Fruit fly (Drosophila melanogaster): ENCODE data around the gene D2hgdh.
A peak's percentile ranks its signal among the peaks of the same experiment; 100 is the strongest.

Gene D2hgdh

DNA sequence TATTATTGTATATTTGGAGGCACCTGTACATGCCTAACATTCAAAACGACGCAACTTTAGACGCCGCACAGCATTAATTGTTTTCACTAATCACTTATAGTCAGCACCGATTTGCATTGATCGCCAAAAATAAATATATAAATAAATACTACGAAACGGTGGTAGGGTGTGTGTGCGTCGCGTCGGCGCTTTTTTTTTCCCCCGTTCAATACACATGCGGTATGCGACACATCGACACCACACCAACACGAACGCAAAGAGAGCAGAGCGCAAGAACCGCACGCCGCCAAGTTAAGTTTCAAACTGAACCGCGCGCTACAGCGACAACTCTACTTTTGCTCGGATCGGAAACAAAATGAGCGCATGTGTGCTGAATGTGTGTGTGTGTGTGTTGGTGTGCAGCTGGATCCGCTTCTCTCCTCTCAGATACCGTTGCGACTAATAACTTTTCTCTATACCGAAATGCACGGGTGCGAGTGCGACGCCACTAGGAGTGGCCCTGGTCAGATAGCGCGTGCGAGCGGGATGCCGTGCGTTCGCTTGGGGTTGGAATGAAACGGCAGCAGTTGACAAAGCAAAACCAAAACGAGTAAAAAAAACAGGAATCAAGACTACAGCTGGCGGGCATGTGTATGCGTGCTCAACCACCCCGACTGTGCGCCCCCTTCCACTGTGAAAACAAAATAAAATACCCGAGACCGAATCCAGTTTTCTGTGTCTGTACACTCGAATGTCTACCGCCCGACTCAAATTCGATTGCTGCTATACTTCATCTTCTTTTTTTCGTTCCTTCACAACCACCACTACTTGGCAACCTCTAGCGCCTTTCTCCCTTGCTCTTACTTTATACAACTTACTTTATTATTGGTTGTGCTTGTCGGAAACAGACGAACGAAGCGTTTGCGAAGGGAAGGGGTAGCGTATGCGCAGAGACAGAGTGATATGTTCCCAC, 18.0 kb upstream of the D2hgdh start, which contains the start of gene ph-d (continued):
- TF ChIP-seq Myb (GFP tag; optimal IDR thresholded peaks at IDR 0.05): peak; percentile 9
- TF ChIP-seq ara (GFP tag; IDR thresholded peaks at IDR 0.05): no peak
- TF ChIP-seq Bdp1 (GFP tag; optimal IDR thresholded peaks at IDR 0.05): no peak
- TF ChIP-seq Dfd (GFP tag; optimal IDR thresholded peaks at IDR 0.05): no peak
- peak; percentile 35 for TF ChIP-seq CG4424 (GFP tag; optimal IDR thresholded peaks at IDR 0.05)
- TF ChIP-seq CG11723 (GFP tag; optimal IDR thresholded peaks at IDR 0.05): peak; percentile 55
- TF ChIP-seq nmo (GFP tag; optimal IDR thresholded peaks at IDR 0.05): peak; percentile 59
- peak in 1 of 2 experiments; percentile 17 for TF ChIP-seq insv (GFP tag; optimal IDR thresholded peaks at IDR 0.05)
- TF ChIP-seq tll (GFP tag; optimal IDR thresholded peaks at IDR 0.05): no peak
- TF ChIP-seq nerfin-2 (GFP tag; IDR thresholded peaks at IDR 0.05; ENCODE audit: partially characterized antibody): no peak
- TF ChIP-seq CG17829 (tag; optimal IDR thresholded peaks at IDR 0.05): peak; percentile 46
- TF ChIP-seq CG2889 (GFP tag; IDR thresholded peaks at IDR 0.05): no peak
- TF ChIP-seq MBD-R2 (GFP tag; IDR thresholded peaks at IDR 0.05): peak; percentile 18; the same call in 1 of the 2 replicates
- peak; percentile 59 for TF ChIP-seq Ptx1 (GFP tag; IDR thresholded peaks at IDR 0.05)
- peak; percentile 1 for TF ChIP-seq CG3065 (GFP tag; optimal IDR thresholded peaks at IDR 0.05)
- TF ChIP-seq scrt (GFP tag; optimal IDR thresholded peaks at IDR 0.05): peak; percentile 48
- TF ChIP-seq CG8089 (GFP tag; optimal IDR thresholded peaks at IDR 0.05): no peak
- TF ChIP-seq Dek (tag; optimal IDR thresholded peaks at IDR 0.05): peak; percentile 29
- TF ChIP-seq maf-S (GFP tag; optimal IDR thresholded peaks at IDR 0.05): no peak
- peak; percentile 58 for TF ChIP-seq CG12659 (GFP tag; optimal IDR thresholded peaks at IDR 0.05)
- TF ChIP-seq CG15269 (tag; optimal IDR thresholded peaks at IDR 0.05): peak; percentile 53
- TF ChIP-seq CG15479 (GFP tag; optimal IDR thresholded peaks at IDR 0.05): peak; percentile 69
- no peak for TF ChIP-seq dati (GFP tag; IDR thresholded peaks at IDR 0.05)
- 0 out of 2 replicates have a peak, but pooled peaks have one; percentile 5 for TF ChIP-seq wdn (GFP tag; IDR thresholded peaks at IDR 0.05)
- peak; percentile 31 for TF ChIP-seq Fer3 (tag; optimal IDR thresholded peaks at IDR 0.05)
- TF ChIP-seq hth (optimal IDR thresholded peaks at IDR 0.05): no peak
- TF ChIP-seq Mes4 (GFP tag; optimal IDR thresholded peaks at IDR 0.05): peak; percentile 41
- no peak for TF ChIP-seq CG10959 (GFP tag; IDR thresholded peaks at IDR 0.05)
- no peak for TF ChIP-seq TFAM (GFP tag; optimal IDR thresholded peaks at IDR 0.05)
- TF ChIP-seq abd-A (tag; optimal IDR thresholded peaks at IDR 0.05): peak; percentile 95
- TF ChIP-seq CG18476 (GFP tag; optimal IDR thresholded peaks at IDR 0.05): no peak
- no peak for TF ChIP-seq CG6791 (GFP tag; IDR thresholded peaks at IDR 0.05; ENCODE audit: partially characterized antibody)
- TF ChIP-seq CG8290 (GFP tag; optimal IDR thresholded peaks at IDR 0.05): no peak
- peak in 1 of 2 experiments; percentile 69 for TF ChIP-seq CG8290 (tag; optimal IDR thresholded peaks at IDR 0.05)
- TF ChIP-seq slou (GFP tag; optimal IDR thresholded peaks at IDR 0.05): no peak
- no peak for TF ChIP-seq her (GFP tag; optimal IDR thresholded peaks at IDR 0.05)
- TF ChIP-seq HHEX (GFP tag; optimal IDR thresholded peaks at IDR 0.05): peak; percentile 63
- TF ChIP-seq bcd (GFP tag; optimal IDR thresholded peaks at IDR 0.05): peak; percentile 19
- no peak for TF ChIP-seq sr (GFP tag; IDR thresholded peaks at IDR 0.05)
- peak; percentile 26; the same call in 1 of the 2 replicates for TF ChIP-seq Ada2b (GFP tag; IDR thresholded peaks at IDR 0.05)
- TF ChIP-seq D19A (tag; optimal IDR thresholded peaks at IDR 0.05): peak; percentile 99
- TF ChIP-seq CG4360 (GFP tag; IDR thresholded peaks at IDR 0.05): 0 out of 2 replicates have a peak, but pooled peaks have one; percentile 17
- peak; percentile 44 for TF ChIP-seq CG12391 (tag; optimal IDR thresholded peaks at IDR 0.05)
- TF ChIP-seq odd (GFP tag; optimal IDR thresholded peaks at IDR 0.05): peak; percentile 1
- TF ChIP-seq Atf3 (GFP tag; optimal IDR thresholded peaks at IDR 0.05): no peak
- TF ChIP-seq Stat92E (GFP tag; optimal IDR thresholded peaks at IDR 0.05): peak in 1 of 3 experiments; percentile 62
- peak in 1 of 3 experiments; percentile 58 for TF ChIP-seq lola (GFP tag; optimal IDR thresholded peaks at IDR 0.05)
- no peak for TF ChIP-seq fd3F (GFP tag; optimal IDR thresholded peaks at IDR 0.05)
